Worm (Caenorhabditis elegans): ENCODE results near the gene fbxb-99.

fbxb-99 gene

ce11 chrII:3752184-3752583 is 41.1 kb downstream of the fbxb-99 start, which contains the start of gene sdz-11:
Gene sdz-11, minus strand, starts transcription at chrII:3752284.
- TF ChIP-seq lim-6 (tag; optimal IDR thresholded peaks at IDR 0.05) (no peak), ref-2 (tag; optimal IDR thresholded peaks at IDR 0.05) (no peak), ceh-14 (tag; optimal IDR thresholded peaks at IDR 0.05) (no peak), C38D4.7 (GFP tag; optimal IDR thresholded peaks at IDR 0.05) (no peak), fkh-10 (GFP tag; optimal IDR thresholded peaks at IDR 0.05) (no peak), madf-2 (tag; optimal IDR thresholded peaks at IDR 0.05) (no peak), pag-3 (tag; optimal IDR thresholded peaks at IDR 0.05; ENCODE audit: borderline replicate concordance) (no peak), ama-1 (optimal IDR thresholded peaks at IDR 0.05) (no peak), hlh-13 (GFP tag; optimal IDR thresholded peaks at IDR 0.05) (no peak), lin-11 (tag; optimal IDR thresholded peaks at IDR 0.05) (no peak), pqm-1 (tag; optimal IDR thresholded peaks at IDR 0.05) (no peak), ttx-3 (tag; optimal IDR thresholded peaks at IDR 0.05) (no peak), unc-42 (tag; optimal IDR thresholded peaks at IDR 0.05) (no peak), tbx-7 (tag; optimal IDR thresholded peaks at IDR 0.05) (no peak), fkh-6 (tag; optimal IDR thresholded peaks at IDR 0.05) (no peak), hlh-8 (tag; optimal IDR thresholded peaks at IDR 0.05) (no peak), pat-9 (tag; optimal IDR thresholded peaks at IDR 0.05) (no peak), mec-3 (tag; optimal IDR thresholded peaks at IDR 0.05; ENCODE audit: borderline replicate concordance) (no peak), pha-2 (tag; optimal IDR thresholded peaks at IDR 0.05) (no peak)

DNA sequence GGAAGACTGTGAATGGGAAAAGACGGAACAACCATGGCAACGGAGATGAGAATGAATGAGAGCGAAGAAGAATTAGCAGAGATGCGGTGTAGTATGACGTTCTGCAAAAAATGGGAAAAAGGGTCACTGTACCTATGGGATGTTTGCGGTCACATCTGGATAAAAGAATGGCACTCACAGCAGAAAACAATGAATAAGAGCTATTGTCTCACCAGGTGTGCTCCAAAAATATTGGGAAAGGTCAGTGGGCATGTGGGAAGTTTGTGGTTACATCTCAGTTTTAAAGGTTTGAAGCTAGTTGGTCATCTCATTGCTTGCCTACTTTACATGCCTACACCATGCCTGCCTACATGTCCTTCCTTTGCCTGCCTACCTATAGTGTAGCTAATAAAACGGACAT is 42.6 kb downstream of the fbxb-99 start, which contains the start of gene fbxb-91:
Gene fbxb-91 (minus strand): TSS at position 101 of the 400 bp plus-strand sequence.
- TF ChIP-seq Y22D7AL.16 (tag; optimal IDR thresholded peaks at IDR 0.05) (no peak), mec-3 (tag; optimal IDR thresholded peaks at IDR 0.05; ENCODE audit: borderline replicate concordance) (no peak), pax-1 (tag; optimal IDR thresholded peaks at IDR 0.05) (no peak), ceh-14 (tag; optimal IDR thresholded peaks at IDR 0.05) (no peak), che-1 (tag; optimal IDR thresholded peaks at IDR 0.05) (no peak), zip-5 (tag; optimal IDR thresholded peaks at IDR 0.05) (no peak), fkh-6 (tag; optimal IDR thresholded peaks at IDR 0.05) (no peak), nhr-232 (tag; optimal IDR thresholded peaks at IDR 0.05) (no peak), hlh-13 (GFP tag; optimal IDR thresholded peaks at IDR 0.05) (no peak), ets-4 (tag; optimal IDR thresholded peaks at IDR 0.05) (no peak), dmd-4 (tag; optimal IDR thresholded peaks at IDR 0.05; ENCODE audit: borderline replicate concordance) (no peak), eyg-1 (tag; optimal IDR thresholded peaks at IDR 0.05) (no peak), unc-42 (tag; optimal IDR thresholded peaks at IDR 0.05) (no peak), ceh-18 (tag; optimal IDR thresholded peaks at IDR 0.05) (no peak), unc-3 (GFP tag; conservative IDR thresholded peaks at IDR 0.05) (no peak), unc-3 (tag; optimal IDR thresholded peaks at IDR 0.05) (no peak), nhr-11 (tag; optimal IDR thresholded peaks at IDR 0.05) (no peak), ceh-22 (tag; optimal IDR thresholded peaks at IDR 0.05) (no peak), F13H6.1 (tag; optimal IDR thresholded peaks at IDR 0.05) (no peak)

DNA sequence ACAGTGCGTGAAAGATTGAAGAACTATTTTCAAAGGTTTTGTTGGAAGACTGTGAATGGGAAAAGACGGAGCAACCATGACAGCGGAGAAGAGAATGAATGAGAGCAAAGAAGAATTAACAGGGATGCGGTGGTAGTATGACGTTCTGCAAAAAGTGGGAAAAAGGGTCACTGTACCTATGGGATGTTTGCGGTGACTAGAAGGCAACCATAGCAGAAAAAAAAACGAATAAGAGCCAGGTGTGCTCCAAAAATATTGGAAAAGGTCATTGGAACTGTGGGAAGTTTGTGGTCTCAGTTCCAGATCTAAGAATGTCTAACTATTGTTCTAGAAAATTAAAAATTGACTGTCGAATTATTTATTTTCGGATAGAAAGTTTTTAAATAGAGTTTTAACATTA is 44.5 kb downstream of the fbxb-99 start, which contains the start of gene fbxb-90:
Gene fbxb-90 (minus strand): TSS at position 101 of the 400 bp plus-strand sequence.
- no peak for TF ChIP-seq T23F11.4 (GFP tag; optimal IDR thresholded peaks at IDR 0.05)
- no peak for TF ChIP-seq ceh-30 (tag; optimal IDR thresholded peaks at IDR 0.05)
- no peak for TF ChIP-seq C08G9.2 (tag; optimal IDR thresholded peaks at IDR 0.05)
- no peak for TF ChIP-seq K02D7.2 (tag; optimal IDR thresholded peaks at IDR 0.05)
- no peak for TF ChIP-seq odd-2 (tag; optimal IDR thresholded peaks at IDR 0.05)
- no peak for TF ChIP-seq ttx-3 (tag; optimal IDR thresholded peaks at IDR 0.05)
- TF ChIP-seq eyg-1 (tag; optimal IDR thresholded peaks at IDR 0.05): no peak
- TF ChIP-seq K09A11.1 (tag; optimal IDR thresholded peaks at IDR 0.05; ENCODE audit: insufficient read depth): no peak
- no peak for TF ChIP-seq ceh-19 (GFP tag; optimal IDR thresholded peaks at IDR 0.05)
- no peak for TF ChIP-seq ceh-6 (GFP tag; optimal IDR thresholded peaks at IDR 0.05)
- no peak for TF ChIP-seq gmeb-2 (tag; optimal IDR thresholded peaks at IDR 0.05)
- TF ChIP-seq sox-2 (GFP tag; IDR thresholded peaks at IDR 0.05): no peak
- TF ChIP-seq hlh-13 (GFP tag; optimal IDR thresholded peaks at IDR 0.05): no peak
- no peak for TF ChIP-seq zip-5 (tag; optimal IDR thresholded peaks at IDR 0.05)
- TF ChIP-seq ceh-31 (tag; optimal IDR thresholded peaks at IDR 0.05): no peak
- TF ChIP-seq ztf-16 (tag; optimal IDR thresholded peaks at IDR 0.05): no peak
- no peak for TF ChIP-seq hlh-15 (tag; optimal IDR thresholded peaks at IDR 0.05)
- TF ChIP-seq elt-2 (tag; optimal IDR thresholded peaks at IDR 0.05): no peak
- TF ChIP-seq madf-2 (tag; optimal IDR thresholded peaks at IDR 0.05): no peak
- no peak for TF ChIP-seq pros-1 (tag; optimal IDR thresholded peaks at IDR 0.05)

Data from whole organism, late embryonic.